Worm (Caenorhabditis elegans): Measurements from ENCODE around the gene C27D6.15.

ce11 chrII:5161102-5161501, 10.6 kb upstream of the C27D6.15 start, which contains the start of gene C27D6.11:
- no peak for TF ChIP-seq elt-1 (tag; optimal IDR thresholded peaks at IDR 0.05)
- no peak for TF ChIP-seq C34F6.9 (tag; optimal IDR thresholded peaks at IDR 0.05)
- TF ChIP-seq R02D3.7 (tag; optimal IDR thresholded peaks at IDR 0.05): no peak
- no peak for TF ChIP-seq ztf-11 (tag; optimal IDR thresholded peaks at IDR 0.05)
- TF ChIP-seq blmp-1 (tag; optimal IDR thresholded peaks at IDR 0.05; ENCODE audit: insufficient read depth): no peak
- no peak for TF ChIP-seq sma-3 (GFP tag; optimal IDR thresholded peaks at IDR 0.05)
- TF ChIP-seq zag-1 (tag; optimal IDR thresholded peaks at IDR 0.05): no peak
- no peak for TF ChIP-seq nhr-77 (tag; optimal IDR thresholded peaks at IDR 0.05)
- no peak for TF ChIP-seq nhr-12 (tag; optimal IDR thresholded peaks at IDR 0.05)
- TF ChIP-seq nhr-237 (tag; optimal IDR thresholded peaks at IDR 0.05): no peak
- TF ChIP-seq ama-1 (optimal IDR thresholded peaks at IDR 0.05): no peak
- no peak for TF ChIP-seq nhr-25 (tag; optimal IDR thresholded peaks at IDR 0.05)
- no peak for TF ChIP-seq lsy-2 (tag; optimal IDR thresholded peaks at IDR 0.05)
